Worm (Caenorhabditis elegans): ENCODE data around the gene Y97E10AR.3.

- no peak for TF ChIP-seq mdl-1 (tag; optimal IDR thresholded peaks at IDR 0.05)
- TF ChIP-seq nhr-77 (tag; optimal IDR thresholded peaks at IDR 0.05), result no peak
Observed at ce11 chrV:8039085-8039525, 31.8 kb upstream of the Y97E10AR.3 start.
